Fruit fly (Drosophila melanogaster) whole organism, prepupa: ENCODE data around the gene CG3213.
A peak's percentile ranks its signal among the peaks of the same experiment; 100 is the strongest.

ENCODE experiments used
- Blimp-1 ChIP-seq: fragments of 200-800 bp; sonication (Bioruptor generic); optimal IDR thresholded peaks from 3 replicates; lab custom pipeline; 2017; ENCODE audit warnings: missing biosample characterization, missing genetic modification characterization, mild to moderate bottlenecking, moderate library complexity, missing genetic modification reagents
- CG10631 ChIP-seq: fragments of 200-800 bp; sonication (Bioruptor generic); optimal IDR thresholded peaks from 2 replicates; lab custom pipeline; 2016; ENCODE audit warnings: missing biosample characterization, missing genetic modification characterization
- CG11294 ChIP-seq: fragments of 200-800 bp; sonication (Bioruptor generic); IDR thresholded peaks from 2 replicates; pipeline ENCODE4 v1.3.6; 2022; ENCODE audit warnings: missing biosample characterization, missing genetic modification characterization
- CG11762 ChIP-seq: fragments of 200-800 bp; sonication (Bioruptor generic); optimal IDR thresholded peaks from 3 replicates; lab custom pipeline; 2016; ENCODE audit warnings: missing biosample characterization, missing genetic modification characterization; ENCODE audit not compliant: insufficient read depth
- CG11902 ChIP-seq: fragments of 200-800 bp; sonication (Bioruptor generic); optimal IDR thresholded peaks from 3 replicates; lab custom pipeline; 2016; ENCODE audit warnings: missing biosample characterization, missing genetic modification characterization
- CG1621 ChIP-seq: fragments of 200-800 bp; sonication (Bioruptor generic); optimal IDR thresholded peaks from 3 replicates; lab custom pipeline; 2018; ENCODE audit warnings: missing biosample characterization, mild to moderate bottlenecking, missing genetic modification characterization
- CG16779 ChIP-seq: fragments of 200-800 bp; sonication (Bioruptor generic); optimal IDR thresholded peaks from 3 replicates; lab custom pipeline; 2017; ENCODE audit warnings: missing biosample characterization, mild to moderate bottlenecking, missing genetic modification characterization
- CG3032 ChIP-seq: fragments of 200-800 bp; optimal IDR thresholded peaks from 2 replicates; lab custom pipeline; 2019; ENCODE audit warnings: missing biosample characterization, mild to moderate bottlenecking, missing genetic modification characterization, moderate library complexity
- CG32006 ChIP-seq: fragments of 200-800 bp; sonication (Bioruptor generic); optimal IDR thresholded peaks from 3 replicates; lab custom pipeline; 2017; ENCODE audit warnings: missing biosample characterization, mild to moderate bottlenecking, missing genetic modification characterization
- CG34406 ChIP-seq: fragments of 200-800 bp; sonication (Bioruptor generic); optimal IDR thresholded peaks from 3 replicates; lab custom pipeline; 2016; ENCODE audit warnings: missing biosample characterization, missing genetic modification characterization
- CG3919 ChIP-seq: fragments of 200-800 bp; sonication (Bioruptor generic); optimal IDR thresholded peaks from 3 replicates; lab custom pipeline; 2016; ENCODE audit warnings: missing biosample characterization, missing genetic modification characterization
- CG4318 ChIP-seq: fragments of 200-800 bp; sonication (Bioruptor generic); optimal IDR thresholded peaks from 3 replicates; lab custom pipeline; 2017; ENCODE audit warnings: missing biosample characterization, mild to moderate bottlenecking, missing genetic modification characterization
- CG6163 ChIP-seq: fragments of 200-800 bp; sonication (Bioruptor generic); IDR thresholded peaks from 3 replicates; pipeline ENCODE4 v1.3.6; 2022; ENCODE audit warnings: missing biosample characterization, missing genetic modification characterization
- CG6276 ChIP-seq: fragments of 200-800 bp; sonication (Bioruptor generic); optimal IDR thresholded peaks from 2 replicates; lab custom pipeline; 2017; ENCODE audit warnings: missing biosample characterization, mild to moderate bottlenecking, missing genetic modification characterization
- CG6808 ChIP-seq: fragments of 200-800 bp; sonication (Bioruptor generic); optimal IDR thresholded peaks from 3 replicates; lab custom pipeline; 2017; ENCODE audit warnings: missing biosample characterization, missing genetic modification characterization, mild to moderate bottlenecking, moderate library complexity, missing genetic modification reagents
- CG6854 ChIP-seq: fragments of 200-800 bp; sonication (Bioruptor generic); optimal IDR thresholded peaks from 2 replicates; lab custom pipeline; 2017; ENCODE audit warnings: missing biosample characterization, mild to moderate bottlenecking, missing genetic modification characterization
- CG7368 ChIP-seq: fragments of 200-800 bp; sonication (Bioruptor generic); optimal IDR thresholded peaks from 3 replicates; lab custom pipeline; 2016; ENCODE audit warnings: missing biosample characterization, missing genetic modification characterization
- CG8119 ChIP-seq: fragments of 200-800 bp; sonication (Bioruptor generic); IDR thresholded peaks from 3 replicates; pipeline ENCODE4 v1.3.6; 2022; ENCODE audit warnings: missing biosample characterization, missing genetic modification characterization
- CG8319 ChIP-seq: fragments of 200-800 bp; sonication (Bioruptor generic); optimal IDR thresholded peaks from 3 replicates; lab custom pipeline; 2016; ENCODE audit warnings: missing biosample characterization, missing genetic modification characterization
- CG8632 ChIP-seq: fragments of 200-800 bp; sonication (Bioruptor generic); optimal IDR thresholded peaks from 3 replicates; lab custom pipeline; 2016; ENCODE audit warnings: missing biosample characterization, missing genetic modification characterization
- CG9139 ChIP-seq: fragments of 200-800 bp; sonication (Bioruptor generic); optimal IDR thresholded peaks from 3 replicates; lab custom pipeline; 2017; ENCODE audit warnings: missing biosample characterization, mild to moderate bottlenecking, missing genetic modification characterization
- Eip75B ChIP-seq: fragments of 200-800 bp; sonication (Bioruptor generic); optimal IDR thresholded peaks from 3 replicates; lab custom pipeline; 2016; ENCODE audit warnings: missing biosample characterization, missing genetic modification characterization
- Eip93F ChIP-seq: fragments of 200-800 bp; sonication (Bioruptor generic); optimal IDR thresholded peaks from 2 replicates; lab custom pipeline; 2016; ENCODE audit warnings: missing biosample characterization, mild to moderate bottlenecking, missing genetic modification characterization
- Ets21C ChIP-seq: fragments of 200-800 bp; sonication (Bioruptor generic); optimal IDR thresholded peaks from 3 replicates; lab custom pipeline; 2016; ENCODE audit warnings: missing biosample characterization, missing genetic modification characterization
- Ets96B ChIP-seq: fragments of 200-800 bp; optimal IDR thresholded peaks from 2 replicates; lab custom pipeline; 2019; ENCODE audit warnings: missing biosample characterization, mild to moderate bottlenecking, missing genetic modification characterization, moderate library complexity
- Gug ChIP-seq: fragments of 200-800 bp; sonication (Bioruptor generic); IDR thresholded peaks from 2 replicates; pipeline ENCODE4 v1.3.6; 2022; ENCODE audit warnings: missing biosample characterization, missing genetic modification characterization
- Hr38 ChIP-seq: sonication (Bioruptor generic); optimal IDR thresholded peaks from 2 replicates; lab custom pipeline; 2016; ENCODE audit warnings: missing biosample characterization, missing genetic modification characterization
- Hr39 ChIP-seq: fragments of 200-800 bp; sonication (Bioruptor generic); optimal IDR thresholded peaks from 2 replicates; lab custom pipeline; 2016; ENCODE audit warnings: missing biosample characterization, missing genetic modification characterization
- Hr4 ChIP-seq: fragments of 200-800 bp; sonication (Bioruptor generic); optimal IDR thresholded peaks from 3 replicates; lab custom pipeline; 2016; ENCODE audit warnings: missing biosample characterization, missing genetic modification characterization
- Met ChIP-seq: fragments of 200-800 bp; sonication (Bioruptor generic); optimal IDR thresholded peaks from 3 replicates; lab custom pipeline; 2016; ENCODE audit warnings: missing biosample characterization, missing genetic modification characterization
- OdsH ChIP-seq: fragments of 200-800 bp; sonication (Bioruptor generic); optimal IDR thresholded peaks from 3 replicates; lab custom pipeline; 2016; ENCODE audit warnings: missing biosample characterization, missing genetic modification characterization
- Smox ChIP-seq: fragments of 200-800 bp; sonication (Bioruptor generic); optimal IDR thresholded peaks from 3 replicates; lab custom pipeline; 2016; ENCODE audit warnings: missing biosample characterization, missing genetic modification characterization
- Sox102F ChIP-seq: fragments of 200-800 bp; sonication (Bioruptor generic); optimal IDR thresholded peaks from 2 replicates; lab custom pipeline; 2016; ENCODE audit warnings: missing biosample characterization, mild to moderate bottlenecking, missing genetic modification characterization
- Sox14 ChIP-seq: fragments of 200-800 bp; sonication (Bioruptor generic); optimal IDR thresholded peaks from 3 replicates; lab custom pipeline; 2016; ENCODE audit warnings: missing biosample characterization, missing genetic modification characterization
- Sox15 ChIP-seq: fragments of 200-800 bp; sonication (Bioruptor generic); optimal IDR thresholded peaks from 3 replicates; lab custom pipeline; 2016; ENCODE audit warnings: missing biosample characterization, missing genetic modification characterization
- achi ChIP-seq: fragments of 200-800 bp; sonication (Bioruptor generic); optimal IDR thresholded peaks from 3 replicates; lab custom pipeline; 2016; ENCODE audit warnings: missing biosample characterization, missing genetic modification characterization
- acj6 ChIP-seq: fragments of 200-800 bp; sonication (Bioruptor generic); optimal IDR thresholded peaks from 3 replicates; lab custom pipeline; 2016; ENCODE audit warnings: missing biosample characterization, missing genetic modification characterization
- cyc ChIP-seq: fragments of 200-800 bp; sonication (Bioruptor generic); optimal IDR thresholded peaks from 3 replicates; lab custom pipeline; 2016; ENCODE audit warnings: missing biosample characterization, missing genetic modification characterization
- dac ChIP-seq: fragments of 200-800 bp; sonication (Bioruptor generic); optimal IDR thresholded peaks from 2 replicates; lab custom pipeline; 2017; ENCODE audit warnings: missing biosample characterization, mild to moderate bottlenecking, missing genetic modification characterization
- eg ChIP-seq: fragments of 200-800 bp; sonication (Bioruptor generic); IDR thresholded peaks from 3 replicates; pipeline ENCODE4 v1.3.6; 2022; ENCODE audit warnings: missing biosample characterization, missing genetic modification characterization
- esn ChIP-seq: fragments of 200-800 bp; sonication (Bioruptor generic); optimal IDR thresholded peaks from 2 replicates; lab custom pipeline; 2016; ENCODE audit warnings: missing biosample characterization, mild to moderate bottlenecking, missing genetic modification characterization, moderate library complexity
- fd59A ChIP-seq: fragments of 200-800 bp; sonication (Bioruptor generic); optimal IDR thresholded peaks from 2 replicates; lab custom pipeline; 2017; ENCODE audit warnings: missing biosample characterization, mild to moderate bottlenecking, missing genetic modification characterization, missing genetic modification reagents
- fkh ChIP-seq: fragments of 200-800 bp; sonication (Bioruptor generic); optimal IDR thresholded peaks from 3 replicates; lab custom pipeline; 2017; ENCODE audit warnings: missing biosample characterization, mild to moderate bottlenecking, missing genetic modification characterization, moderate library complexity
- lz ChIP-seq: fragments of 200-800 bp; sonication (Bioruptor generic); optimal IDR thresholded peaks from 3 replicates; lab custom pipeline; 2016; ENCODE audit warnings: missing biosample characterization, missing genetic modification characterization
- pdm3 ChIP-seq: fragments of 200-800 bp; sonication (Bioruptor generic); optimal IDR thresholded peaks from 3 replicates; lab custom pipeline; 2016; ENCODE audit warnings: missing biosample characterization, missing genetic modification characterization
- salr ChIP-seq, 2 experiments: fragments of 200-800 bp; sonication (Bioruptor generic); optimal IDR thresholded peaks; 3 replicates each; lab custom pipeline; 2016 to 2018; ENCODE audit warnings: missing biosample characterization in 2 of 2, missing genetic modification characterization in 2 of 2, mild to moderate bottlenecking in 1 of 2
- spab ChIP-seq: fragments of 200-800 bp; sonication (Bioruptor generic); optimal IDR thresholded peaks from 2 replicates; lab custom pipeline; 2017; ENCODE audit warnings: missing biosample characterization, mild to moderate bottlenecking, missing genetic modification characterization, missing genetic modification reagents
- ss ChIP-seq, 2 experiments: fragments of 200-800 bp; sonication (Bioruptor generic); optimal IDR thresholded peaks; 2 replicates in 1 of 2; 3 replicates in 1 of 2; lab custom pipeline; 2017 to 2018; ENCODE audit warnings: mild to moderate bottlenecking in 2 of 2, missing biosample characterization in 2 of 2, missing genetic modification characterization in 2 of 2, moderate library complexity in 1 of 2
- svp ChIP-seq: fragments of 200-800 bp; sonication (Bioruptor generic); peaks from one replicate; lab custom pipeline; 2016; ENCODE audit warnings: missing biosample characterization, missing genetic modification characterization
- topi ChIP-seq: fragments of 200-800 bp; sonication (Bioruptor generic); optimal IDR thresholded peaks from 3 replicates; lab custom pipeline; 2016; ENCODE audit warnings: missing biosample characterization, missing genetic modification characterization
- vri ChIP-seq: fragments of 200-800 bp; sonication (Bioruptor generic); optimal IDR thresholded peaks from 3 replicates; lab custom pipeline; 2016; ENCODE audit warnings: missing biosample characterization, mild to moderate bottlenecking, missing genetic modification characterization

CG3213 gene

DNA sequence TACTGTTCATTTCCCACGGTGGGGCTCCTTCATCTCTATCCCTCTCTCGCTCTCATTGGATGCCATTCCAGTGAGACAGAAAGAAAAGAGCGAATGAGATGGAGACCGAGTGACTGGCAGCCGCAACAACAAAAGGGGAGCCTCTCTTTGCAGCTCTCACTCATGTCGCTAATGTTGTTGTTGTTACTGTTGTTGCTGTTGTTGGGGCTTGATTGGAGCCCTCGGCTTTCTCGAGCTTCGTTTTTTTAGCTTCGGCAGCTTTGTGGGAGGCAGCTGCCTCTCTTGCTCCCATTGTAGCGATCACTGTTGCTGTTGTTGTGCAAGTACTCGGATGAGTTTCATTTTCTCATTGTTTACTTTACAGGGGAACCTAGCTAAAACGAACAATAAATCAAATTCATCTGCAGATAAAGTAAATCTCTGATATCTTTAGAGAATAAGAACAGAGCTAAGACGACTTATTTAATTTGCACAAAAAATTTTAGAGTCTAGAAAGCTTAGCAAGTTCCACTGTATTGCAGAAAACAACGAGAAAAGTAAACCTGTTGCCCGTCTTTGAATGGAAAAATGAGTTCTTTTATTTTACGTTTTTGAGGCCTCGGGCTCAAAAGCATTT lies 14.9 kb upstream of the CG3213 start:
- TF ChIP-seq acj6 (GFP tag; lab: Kevin White, UChicago) (peak; percentile 94), CG8119 (GFP tag; lab: Robert Waterston, UW) (peak; percentile 89), spab (GFP tag; lab: Kevin White, UChicago) (peak; percentile 80), Smox (GFP tag; lab: Kevin White, UChicago) (peak; percentile 91), dac (peak; percentile 1), Gug (GFP tag; lab: Robert Waterston, UW) (peak; percentile 80), ss (GFP tag; optimal IDR thresholded peaks at IDR 0.05; lab: Kevin White, UChicago) (peak; percentile 60 to 88), Ets21C (peak; percentile 90), Sox102F (GFP tag; lab: Kevin White, UChicago) (peak; percentile 91), CG6163 (peak; percentile 96), pdm3 (GFP tag; lab: Kevin White, UChicago) (peak; percentile 94), Hr4 (GFP tag; lab: Kevin White, UChicago) (peak; percentile 87), salr (GFP tag; optimal IDR thresholded peaks at IDR 0.05; lab: Kevin White, UChicago) (peak; percentile 76 to 82), CG11902 (GFP tag; lab: Kevin White, UChicago) (peak; percentile 92), CG16779 (peak; percentile 59), topi (GFP tag; lab: Kevin White, UChicago) (peak; percentile 94), lz (GFP tag; lab: Kevin White, UChicago) (peak; percentile 93), Sox14 (GFP tag; lab: Kevin White, UChicago) (peak; percentile 95), CG4318 (GFP tag; lab: Kevin White, UChicago) (peak; percentile 67), CG11294 (GFP tag; lab: Robert Waterston, UW) (peak; percentile 63), CG34406 (GFP tag; lab: Kevin White, UChicago) (peak; percentile 90), OdsH (GFP tag; lab: Kevin White, UChicago) (peak; percentile 91), Sox15 (peak; percentile 89), CG6276 (peak; percentile 74), cyc (GFP tag; lab: Kevin White, UChicago) (peak; percentile 95), fkh (GFP tag; lab: Kevin White, UChicago) (peak; percentile 32), Hr39 (GFP tag; lab: Kevin White, UChicago) (peak; percentile 95), CG7368 (peak; percentile 90), CG3032 (tag; lab: Kevin White, UChicago) (peak; percentile 84), CG8319 (GFP tag; lab: Kevin White, UChicago) (peak; percentile 86), CG32006 (GFP tag; lab: Kevin White, UChicago) (peak; percentile 84), svp (GFP tag; lab: Kevin White, UChicago) (peak; percentile 96), CG3919 (peak; percentile 94), Eip93F (GFP tag; lab: Kevin White, UChicago) (peak; percentile 44), esn (GFP tag; lab: Kevin White, UChicago) (peak; percentile 93), CG6854 (GFP tag; lab: Kevin White, UChicago) (peak; percentile 78), Ets96B (peak; percentile 88), CG1621 (tag; lab: Kevin White, UChicago) (peak; percentile 84), Eip75B (GFP tag; lab: Kevin White, UChicago) (peak; percentile 92), CG9139 (GFP tag; lab: Kevin White, UChicago) (peak; percentile 71), Met (peak; percentile 93), eg (GFP tag; lab: Robert Waterston, UW) (peak; percentile 93), CG6808 (peak; percentile 80), Hr38 (GFP tag; lab: Kevin White, UChicago) (no peak), vri (no peak), Blimp-1 (peak; percentile 76), achi (GFP tag; lab: Kevin White, UChicago) (peak; percentile 91), CG8632 (peak; percentile 89), fd59A (peak; percentile 78), CG11762 (GFP tag; lab: Kevin White, UChicago) (peak; percentile 82), CG10631 (GFP tag; lab: Kevin White, UChicago) (peak; percentile 89)
